Worm (Caenorhabditis elegans) whole organism, L4/young adult: Measurements from ENCODE around the gene ceh-14.

ENCODE experiments used
- W03F9.2 ChIP-seq: fragments of 150-350 bp; optimal IDR thresholded peaks from 2 replicates; lab custom pipeline; 2014; ENCODE audit warnings: missing biosample characterization, missing genetic modification characterization
- dao-5 ChIP-seq: sonication (generic microtip); optimal IDR thresholded peaks from 2 replicates; lab custom pipeline; 2016; ENCODE audit warnings: missing genotype, missing genetic modification characterization, moderate library complexity, missing compliant biosample characterization
- him-1 ChIP-seq: sonication (generic microtip); optimal IDR thresholded peaks from 2 replicates; lab custom pipeline; 2016; ENCODE audit warnings: missing genotype, missing genetic modification reagents, missing genetic modification characterization, missing compliant biosample characterization

ceh-14 gene

ce11 chrX:7532632-7533031 lies at the start of gene ceh-14:
ceh-14 (minus strand) TSS chrX:7532732.
- TF ChIP-seq W03F9.2 (tag; lab: Kevin White, UChicago) (no peak), him-1 (no peak), dao-5 (tag; lab: Kevin White, UChicago) (no peak)

ce11 chrX:7582223-7582622 lies 49.7 kb upstream of the ceh-14 start:
- TF ChIP-seq him-1 (no peak), W03F9.2 (tag; lab: Kevin White, UChicago) (no peak), dao-5 (tag; lab: Kevin White, UChicago) (no peak)

- TF ChIP-seq him-1 (no peak), W03F9.2 (tag; lab: Kevin White, UChicago) (no peak), dao-5 (tag; lab: Kevin White, UChicago) (no peak)
These were observed 45.8 kb upstream of the ceh-14 start for ce11 chrX:7578308-7578707.

- TF ChIP-seq him-1 = no peak
- no peak for TF ChIP-seq dao-5 (tag; lab: Kevin White, UChicago)
- TF ChIP-seq W03F9.2 (tag; lab: Kevin White, UChicago) = no peak
These were observed 45.1 kb upstream of the ceh-14 start for ce11 chrX:7577458-7578158.

ce11 chrX:7575939-7576338 lies 43.4 kb upstream of the ceh-14 start:
- TF ChIP-seq W03F9.2 (tag; lab: Kevin White, UChicago) (no peak), him-1 (no peak), dao-5 (tag; lab: Kevin White, UChicago) (no peak)

ce11 chrX:7573629-7574028 lies 41.1 kb upstream of the ceh-14 start:
- TF ChIP-seq him-1 = no peak
- TF ChIP-seq dao-5 (tag; lab: Kevin White, UChicago) = no peak
- TF ChIP-seq W03F9.2 (tag; lab: Kevin White, UChicago) = no peak

- no peak for TF ChIP-seq W03F9.2 (tag; lab: Kevin White, UChicago)
- no peak for TF ChIP-seq him-1
- no peak for TF ChIP-seq dao-5 (tag; lab: Kevin White, UChicago)
These were observed 40.9 kb upstream of the ceh-14 start, which contains the start of the genes unc-98 and F08C6.18 for ce11 chrX:7573572-7573628. unc-98 (minus strand) TSS chrX:7573619. F08C6.18 (minus strand) TSS chrX:7573628.

ce11 chrX:7573172-7573571 lies 40.6 kb upstream of the ceh-14 start:
- TF ChIP-seq dao-5 (tag; lab: Kevin White, UChicago) = no peak
- TF ChIP-seq W03F9.2 (tag; lab: Kevin White, UChicago) = no peak
- TF ChIP-seq him-1 = no peak

ce11 chrX:7572057-7572456 lies 39.5 kb upstream of the ceh-14 start, which contains the start of gene pcyt-1:
pcyt-1 (plus strand) TSS chrX:7572357.
- TF ChIP-seq dao-5 (tag; lab: Kevin White, UChicago) = no peak
- TF ChIP-seq him-1 = no peak
- no peak for TF ChIP-seq W03F9.2 (tag; lab: Kevin White, UChicago)

- TF ChIP-seq him-1 (no peak), dao-5 (tag; lab: Kevin White, UChicago) (no peak), W03F9.2 (tag; lab: Kevin White, UChicago) (no peak)
These were observed 37.4 kb upstream of the ceh-14 start, which contains the start of gene apy-1 for ce11 chrX:7569685-7570518. apy-1 (minus strand) TSS chrX:7569722.

- no peak for TF ChIP-seq W03F9.2 (tag; lab: Kevin White, UChicago)
- TF ChIP-seq dao-5 (tag; lab: Kevin White, UChicago) = no peak
- TF ChIP-seq him-1 = no peak
These were observed 36.3 kb upstream of the ceh-14 start for ce11 chrX:7568684-7569289.

- TF ChIP-seq him-1 = no peak
These were observed 32.5 kb upstream of the ceh-14 start, which contains the start of gene vps-52 for ce11 chrX:7565005-7565404. vps-52 (plus strand) TSS chrX:7565323.

ce11 chrX:7563425-7563824 lies 30.9 kb upstream of the ceh-14 start:
- TF ChIP-seq him-1 (no peak), dao-5 (tag; lab: Kevin White, UChicago) (no peak), W03F9.2 (tag; lab: Kevin White, UChicago) (no peak)

- TF ChIP-seq him-1 = no peak
- TF ChIP-seq W03F9.2 (tag; lab: Kevin White, UChicago) = no peak
These were observed 30.1 kb upstream of the ceh-14 start, which contains the start of gene sto-1 for ce11 chrX:7562625-7563024. sto-1 (plus strand) TSS chrX:7562824.
